Fruit fly (Drosophila melanogaster): ENCODE results near the gene CG18294.
A peak's percentile ranks its signal among the peaks of the same experiment; 100 is the strongest.

Gene CG18294

dm6 chr3L:19444092-19444491 lies 31.3 kb downstream of the CG18294 start:
- TF ChIP-seq lilli (GFP tag; optimal IDR thresholded peaks at IDR 0.05) (peak; percentile 36), jigr1 (GFP tag; IDR thresholded peaks at IDR 0.05) (0 out of 3 replicates have a peak, but pooled peaks have one; percentile 19), ci (GFP tag; IDR thresholded peaks at IDR 0.05) (0 out of 3 replicates have a peak, but pooled peaks have one; percentile 34), CG11456 (GFP tag; IDR thresholded peaks at IDR 0.05) (0 out of 3 replicates have a peak, but pooled peaks have one; percentile 6), lmd (GFP tag; IDR thresholded peaks at IDR 0.05) (0 out of 2 replicates have a peak, but pooled peaks have one; percentile 35), CG7357 (GFP tag; IDR thresholded peaks at IDR 0.05) (peak; percentile 35; the same call in 1 of the 3 replicates), prd (optimal IDR thresholded peaks at IDR 0.05) (no peak), prd (GFP tag; IDR thresholded peaks at IDR 0.05) (peak; percentile 70; the same call in 2 of the 3 replicates), CG13424 (tag; optimal IDR thresholded peaks at IDR 0.05) (peak; percentile 4), Gug (GFP tag; IDR thresholded peaks at IDR 0.05) (peak; percentile 6; the same call in 1 of the 4 replicates), CG1603 (tag; optimal IDR thresholded peaks at IDR 0.05) (peak; percentile 57), vvl (GFP tag; IDR thresholded peaks at IDR 0.05) (peak; percentile 15; the same call in 1 of the 2 replicates), phol (tag; optimal IDR thresholded peaks at IDR 0.05) (peak; percentile 22), CG15269 (tag; optimal IDR thresholded peaks at IDR 0.05) (peak; percentile 1), sens (GFP tag) (peak; percentile 63), CG13287 (GFP tag; IDR thresholded peaks at IDR 0.05; ENCODE audit: partially characterized antibody) (no peak), dpn (GFP tag; optimal IDR thresholded peaks at IDR 0.05) (peak; percentile 4 to 33), H2.0 (GFP tag; IDR thresholded peaks at IDR 0.05) (0 out of 2 replicates have a peak, but pooled peaks have one; percentile 35), Hmr (GFP tag; optimal IDR thresholded peaks at IDR 0.05) (peak; percentile 26), tin (GFP tag; optimal IDR thresholded peaks at IDR 0.05) (no peak), ken (GFP tag; IDR thresholded peaks at IDR 0.05) (0 out of 3 replicates have a peak, but pooled peaks have one; percentile 15), Trl (optimal IDR thresholded peaks at IDR 0.05) (no peak), Trl (GFP tag; optimal IDR thresholded peaks at IDR 0.05) (peak; percentile 45), CG30403 (GFP tag; optimal IDR thresholded peaks at IDR 0.05) (peak; percentile 25), Rfx (GFP tag; IDR thresholded peaks at IDR 0.05) (0 out of 2 replicates have a peak, but pooled peaks have one; percentile 32), gem (tag; optimal IDR thresholded peaks at IDR 0.05) (peak; percentile 51), sisA (GFP tag; IDR thresholded peaks at IDR 0.05) (peak; percentile 39; the same call in 1 of the 2 replicates), mam (GFP tag; optimal IDR thresholded peaks at IDR 0.05) (peak; percentile 1), CG9215 (GFP tag; IDR thresholded peaks at IDR 0.05) (0 out of 2 replicates have a peak, but pooled peaks have one; percentile 20), Mrtf (GFP tag; IDR thresholded peaks at IDR 0.05) (peak; percentile 33; the same call in 1 of the 3 replicates), bab2 (GFP tag; optimal IDR thresholded peaks at IDR 0.05) (peak; percentile 13), Oli (tag; optimal IDR thresholded peaks at IDR 0.05) (peak; percentile 29), CG34422 (GFP tag; IDR thresholded peaks at IDR 0.05) (peak; percentile 51; the same call in 1 of the 3 replicates), Ptx1 (GFP tag; IDR thresholded peaks at IDR 0.05) (peak; percentile 40; the same call in 1 of the 2 replicates), row (GFP tag; IDR thresholded peaks at IDR 0.05) (peak; percentile 44; the same call in 2 of the 3 replicates), chif (GFP tag; optimal IDR thresholded peaks at IDR 0.05) (peak in 1 of 2 experiments; percentile 33), exex (tag; optimal IDR thresholded peaks at IDR 0.05) (no peak), CG12391 (tag; optimal IDR thresholded peaks at IDR 0.05) (no peak), CG11247 (GFP tag; IDR thresholded peaks at IDR 0.05) (0 out of 2 replicates have a peak, but pooled peaks have one; percentile 40), Deaf1 (tag; optimal IDR thresholded peaks at IDR 0.05) (no peak), crol (GFP tag; IDR thresholded peaks at IDR 0.05) (no peak), Xbp1 (GFP tag; optimal IDR thresholded peaks at IDR 0.05) (peak; percentile 29), Ets65A (GFP tag) (peak; percentile 95), CG7839 (tag; optimal IDR thresholded peaks at IDR 0.05) (peak; percentile 42), dysf (GFP tag; IDR thresholded peaks at IDR 0.05) (peak; percentile 33; the same call in 1 of the 3 replicates), tio (GFP tag; optimal IDR thresholded peaks at IDR 0.05) (peak; percentile 12), grau (tag; optimal IDR thresholded peaks at IDR 0.05) (peak; percentile 10), Med (GFP tag) (peak; percentile 75), CG4730 (GFP tag; IDR thresholded peaks at IDR 0.05) (0 out of 2 replicates have a peak, but pooled peaks have one; percentile 27), ab (GFP tag; optimal IDR thresholded peaks at IDR 0.05) (no peak), CG14014 (GFP tag; IDR thresholded peaks at IDR 0.05) (0 out of 2 replicates have a peak, but pooled peaks have one; percentile 19)

Measured in whole organism, embryonic.